Worm (Caenorhabditis elegans): ENCODE results near the gene zfp-2.

The zfp-2 gene

ce11 chrII:9586734-9587209 is 29.3 kb downstream of the zfp-2 start, which contains the start of gene ugt-58:
Gene ugt-58 (minus strand): TSS chrII:9586784.
- no peak for TF ChIP-seq pat-9 (tag; optimal IDR thresholded peaks at IDR 0.05)
- TF ChIP-seq elt-2 (tag; optimal IDR thresholded peaks at IDR 0.05) = peak; percentile 52

DNA sequence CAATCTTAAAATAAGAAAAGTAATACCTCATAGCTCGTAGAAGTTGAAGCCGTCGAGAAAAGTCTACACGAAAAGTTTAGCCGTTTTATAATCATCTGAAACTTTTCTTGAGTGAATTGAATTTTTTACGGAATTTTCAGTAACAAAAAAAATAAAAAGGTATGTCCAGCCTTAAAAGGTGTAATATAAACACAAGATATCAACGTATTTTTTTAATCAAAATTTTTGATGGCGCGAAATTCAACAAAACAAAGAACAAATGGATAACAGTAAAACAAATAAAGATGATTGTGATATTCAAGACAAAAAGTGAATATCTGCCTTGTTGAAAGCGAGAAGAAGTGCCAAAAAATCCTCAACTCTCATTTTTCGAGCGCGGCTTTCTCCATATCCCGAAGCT is 32.2 kb downstream of the zfp-2 start, which contains the start of gene eral-1:
TSS of gene eral-1 (minus strand) at position 101 of the 400 bp plus-strand sequence.
- no peak for TF ChIP-seq dmd-4 (tag; optimal IDR thresholded peaks at IDR 0.05; ENCODE audit: borderline replicate concordance)
- TF ChIP-seq rnt-1 (tag; optimal IDR thresholded peaks at IDR 0.05) = no peak
- no peak for TF ChIP-seq npax-4 (tag; optimal IDR thresholded peaks at IDR 0.05)
- no peak for TF ChIP-seq che-1 (tag; optimal IDR thresholded peaks at IDR 0.05)
- no peak for TF ChIP-seq dve-1 (tag; optimal IDR thresholded peaks at IDR 0.05)
- TF ChIP-seq syd-9 (tag; optimal IDR thresholded peaks at IDR 0.05) = no peak
- no peak for TF ChIP-seq nhr-232 (tag; optimal IDR thresholded peaks at IDR 0.05)
- no peak for TF ChIP-seq ceh-19 (GFP tag; optimal IDR thresholded peaks at IDR 0.05)

ce11 chrII:9591071-9591470 is 33.6 kb downstream of the zfp-2 start, which contains the start of the genes E02H1.1 and tag-124:
Gene E02H1.1 (minus strand): TSS chrII:9591164.
Gene tag-124 (plus strand): TSS chrII:9591292.
- no peak for TF ChIP-seq fkh-10 (GFP tag; optimal IDR thresholded peaks at IDR 0.05)
- peak; percentile 1 for TF ChIP-seq eyg-1 (tag; optimal IDR thresholded peaks at IDR 0.05)
- peak; percentile 89 for TF ChIP-seq ets-4 (tag; optimal IDR thresholded peaks at IDR 0.05)
- TF ChIP-seq pat-9 (tag; optimal IDR thresholded peaks at IDR 0.05) = no peak
- no peak for TF ChIP-seq pha-2 (tag; optimal IDR thresholded peaks at IDR 0.05)
- TF ChIP-seq ceh-14 (tag; optimal IDR thresholded peaks at IDR 0.05) = no peak
- no peak for TF ChIP-seq odd-2 (tag; optimal IDR thresholded peaks at IDR 0.05)
- no peak for TF ChIP-seq gmeb-2 (tag; optimal IDR thresholded peaks at IDR 0.05)
- TF ChIP-seq ceh-2 (tag; optimal IDR thresholded peaks at IDR 0.05) = peak; percentile 93
- peak; percentile 92 for TF ChIP-seq ceh-31 (tag; optimal IDR thresholded peaks at IDR 0.05)
- TF ChIP-seq ceh-6 (GFP tag; optimal IDR thresholded peaks at IDR 0.05) = no peak
- no peak for TF ChIP-seq ceh-18 (tag; optimal IDR thresholded peaks at IDR 0.05)
- peak; percentile 74 for TF ChIP-seq hlh-6 (tag; optimal IDR thresholded peaks at IDR 0.05)
- peak; percentile 60 for TF ChIP-seq hlh-8 (tag; optimal IDR thresholded peaks at IDR 0.05)
- peak; percentile 71 for TF ChIP-seq tbx-2 (tag; optimal IDR thresholded peaks at IDR 0.05)
- peak; percentile 45 for TF ChIP-seq fkh-6 (tag; optimal IDR thresholded peaks at IDR 0.05)
- no peak for TF ChIP-seq sox-4 (tag; optimal IDR thresholded peaks at IDR 0.05)
- no peak for TF ChIP-seq unc-3 (GFP tag; conservative IDR thresholded peaks at IDR 0.05)
- TF ChIP-seq unc-3 (tag; optimal IDR thresholded peaks at IDR 0.05) = no peak
- TF ChIP-seq nfya-1 (tag; optimal IDR thresholded peaks at IDR 0.05) = peak; percentile 1
- peak; percentile 48 for TF ChIP-seq ahr-1 (tag; optimal IDR thresholded peaks at IDR 0.05)
- no peak for TF ChIP-seq unc-86 (tag; optimal IDR thresholded peaks at IDR 0.05)
- TF ChIP-seq elt-2 (tag; optimal IDR thresholded peaks at IDR 0.05) = peak; percentile 56
- no peak for TF ChIP-seq pax-1 (tag; optimal IDR thresholded peaks at IDR 0.05)
- TF ChIP-seq C08G9.2 (tag; optimal IDR thresholded peaks at IDR 0.05) = peak; percentile 93
- TF ChIP-seq zip-5 (tag; optimal IDR thresholded peaks at IDR 0.05) = peak; percentile 78
- TF ChIP-seq ref-2 (tag; optimal IDR thresholded peaks at IDR 0.05) = peak; percentile 81
- TF ChIP-seq tbx-7 (tag; optimal IDR thresholded peaks at IDR 0.05) = peak; percentile 92
- TF ChIP-seq ceh-34 (tag; optimal IDR thresholded peaks at IDR 0.05) = peak; percentile 18
- TF ChIP-seq ceh-9 (tag; optimal IDR thresholded peaks at IDR 0.05) = no peak
- TF ChIP-seq ztf-16 (tag; optimal IDR thresholded peaks at IDR 0.05) = no peak
- peak; percentile 58 for TF ChIP-seq rnt-1 (tag; optimal IDR thresholded peaks at IDR 0.05)
- TF ChIP-seq sdc-2 (tag; optimal IDR thresholded peaks at IDR 0.05) = peak; percentile 32
- peak; percentile 30 for TF ChIP-seq mec-3 (tag; optimal IDR thresholded peaks at IDR 0.05; ENCODE audit: borderline replicate concordance)
- peak; percentile 27 for TF ChIP-seq fax-1 (tag; optimal IDR thresholded peaks at IDR 0.05)
- TF ChIP-seq F13H6.1 (tag; optimal IDR thresholded peaks at IDR 0.05) = peak; percentile 52
- TF ChIP-seq K09A11.1 (tag; optimal IDR thresholded peaks at IDR 0.05; ENCODE audit: insufficient read depth) = no peak
- peak; percentile 13 for TF ChIP-seq unc-42 (tag; optimal IDR thresholded peaks at IDR 0.05)
- no peak for TF ChIP-seq che-1 (tag; optimal IDR thresholded peaks at IDR 0.05)
